Fruit fly (Drosophila melanogaster): Measurements from ENCODE around the gene CG13807.

DNA sequence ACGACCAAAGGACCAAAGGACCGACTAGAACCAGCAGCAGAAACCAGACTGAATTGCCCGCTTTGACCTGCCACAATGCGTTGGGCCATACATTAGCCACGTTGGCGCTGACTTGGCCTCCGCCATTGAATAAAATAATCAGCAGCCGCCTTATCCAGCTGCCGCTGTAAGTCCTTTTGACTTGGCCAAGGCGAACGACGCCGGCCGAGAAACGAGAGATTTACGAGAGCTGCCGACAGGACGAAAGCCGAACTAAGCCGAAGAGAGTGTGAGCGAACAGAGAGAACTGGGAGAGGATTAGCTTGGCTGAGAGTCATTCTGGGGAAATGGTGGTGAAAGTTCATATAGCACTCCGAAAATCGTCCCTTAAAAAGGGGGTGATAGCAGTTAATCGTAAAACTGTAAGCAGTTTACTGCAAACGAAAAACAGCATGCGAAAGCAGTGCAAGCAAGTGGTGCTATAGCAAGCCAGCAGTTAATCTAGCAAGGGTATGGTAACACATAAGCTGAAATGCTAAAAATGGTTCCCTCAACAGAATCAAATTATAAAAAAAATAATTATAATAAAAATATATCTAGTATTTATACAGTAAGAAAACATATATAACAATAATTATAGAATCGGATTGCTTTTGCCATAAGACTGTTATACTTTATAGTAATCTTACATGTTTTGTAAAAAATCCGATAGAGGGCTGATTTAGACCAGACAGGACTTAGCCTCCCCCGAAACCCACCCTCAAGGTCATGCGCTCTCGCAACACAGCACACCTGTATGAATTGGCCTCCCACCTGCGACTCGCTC lies 34.1 kb upstream of the CG13807 start:
- TF ChIP-seq pan (optimal IDR thresholded peaks at IDR 0.05) (no peak), Hr78 (GFP tag; optimal IDR thresholded peaks at IDR 0.05) (no peak)

Data from whole organism, wandering third instar larva.